Fruit fly (Drosophila melanogaster): ENCODE results near the gene Sos.

The Sos gene

dm6 chr2L:13778648-13779047 is 35.0 kb upstream of the Sos start (continued):
- peak; percentile 81 for TF ChIP-seq CG8924 (tag; optimal IDR thresholded peaks at IDR 0.05)
- no peak for TF ChIP-seq ap (GFP tag; IDR thresholded peaks at IDR 0.05)
- no peak for TF ChIP-seq Scr (GFP tag; IDR thresholded peaks at IDR 0.05; ENCODE audit: partially characterized antibody)
- TF ChIP-seq CG15269 (tag; optimal IDR thresholded peaks at IDR 0.05) = peak; percentile 77
- peak; percentile 74 for TF ChIP-seq dysf (GFP tag; IDR thresholded peaks at IDR 0.05)
- TF ChIP-seq tll (GFP tag; optimal IDR thresholded peaks at IDR 0.05) = no peak
- peak; percentile 6 for TF ChIP-seq CG12155 (GFP tag; optimal IDR thresholded peaks at IDR 0.05)
- no peak for TF ChIP-seq cas (GFP tag; IDR thresholded peaks at IDR 0.05)
- TF ChIP-seq Ravus (GFP tag; IDR thresholded peaks at IDR 0.05) = peak; percentile 31
- TF ChIP-seq fd102C (GFP tag; optimal IDR thresholded peaks at IDR 0.05) = no peak
- TF ChIP-seq Nf-YC (tag; optimal IDR thresholded peaks at IDR 0.05) = no peak
- TF ChIP-seq CG31388 (GFP tag; optimal IDR thresholded peaks at IDR 0.05) = no peak
- no peak for TF ChIP-seq CG10274 (GFP tag; optimal IDR thresholded peaks at IDR 0.05)
- TF ChIP-seq crp (GFP tag; optimal IDR thresholded peaks at IDR 0.05) = no peak
- no peak for TF ChIP-seq CG17612 (GFP tag; IDR thresholded peaks at IDR 0.05)
- no peak for TF ChIP-seq abd-A (tag; optimal IDR thresholded peaks at IDR 0.05)
- TF ChIP-seq CG32772 (GFP tag; IDR thresholded peaks at IDR 0.05) = no peak
- TF ChIP-seq onecut (GFP tag; IDR thresholded peaks at IDR 0.05) = peak; percentile 24; the same call in 1 of the 2 replicates
- no peak for TF ChIP-seq yki (optimal IDR thresholded peaks at IDR 0.05)
- TF ChIP-seq Sry-β (GFP tag; optimal IDR thresholded peaks at IDR 0.05) = no peak
- TF ChIP-seq maf-S (GFP tag; optimal IDR thresholded peaks at IDR 0.05) = no peak
- TF ChIP-seq ab (GFP tag; optimal IDR thresholded peaks at IDR 0.05) = no peak
- TF ChIP-seq stc (GFP tag; IDR thresholded peaks at IDR 0.05) = peak; percentile 63
- TF ChIP-seq pho (GFP tag; optimal IDR thresholded peaks at IDR 0.05) = peak; percentile 68
- no peak for TF ChIP-seq Hr78 (GFP tag; optimal IDR thresholded peaks at IDR 0.05)

- TF ChIP-seq exex (tag; optimal IDR thresholded peaks at IDR 0.05) (peak; percentile 46), CG31224 (GFP tag; IDR thresholded peaks at IDR 0.05) (no peak), CG2199 (GFP tag; IDR thresholded peaks at IDR 0.05) (no peak), sug (tag; optimal IDR thresholded peaks at IDR 0.05) (peak; percentile 91), kay (GFP tag; optimal IDR thresholded peaks at IDR 0.05) (no peak), HmgD (GFP tag; optimal IDR thresholded peaks at IDR 0.05) (no peak), CG13894 (tag; optimal IDR thresholded peaks at IDR 0.05) (peak; percentile 88), Nf-YB (GFP tag; optimal IDR thresholded peaks at IDR 0.05) (no peak), CG7963 (GFP tag; IDR thresholded peaks at IDR 0.05; ENCODE audit: partially characterized antibody) (peak; percentile 11; the same call in 1 of the 3 replicates), tna (GFP tag; IDR thresholded peaks at IDR 0.05; ENCODE audit: partially characterized antibody) (0 out of 2 replicates have a peak, but pooled peaks have one; percentile 43), grn (GFP tag; optimal IDR thresholded peaks at IDR 0.05) (peak; percentile 81), CG6683 (GFP tag; optimal IDR thresholded peaks at IDR 0.05) (no peak), ftz-f1 (GFP tag; optimal IDR thresholded peaks at IDR 0.05) (peak; percentile 22), abd-A (tag; optimal IDR thresholded peaks at IDR 0.05) (no peak), lmd (GFP tag; IDR thresholded peaks at IDR 0.05) (no peak), mirr (GFP tag; optimal IDR thresholded peaks at IDR 0.05) (peak; percentile 43), Hr78 (GFP tag; optimal IDR thresholded peaks at IDR 0.05) (peak in 1 of 2 experiments; percentile 66), sim (GFP tag; IDR thresholded peaks at IDR 0.05) (no peak), CG31388 (GFP tag; optimal IDR thresholded peaks at IDR 0.05) (no peak), CG14860 (GFP tag; IDR thresholded peaks at IDR 0.05; ENCODE audit: partially characterized antibody) (no peak), cato (GFP tag; optimal IDR thresholded peaks at IDR 0.05; ENCODE audit: borderline replicate concordance) (no peak), CG34376 (GFP tag; optimal IDR thresholded peaks at IDR 0.05) (peak; percentile 62)
These were observed 34.5 kb upstream of the Sos start for dm6 chr2L:13779162-13779561.
